Worm (Caenorhabditis elegans): ENCODE measurements around the gene ZK822.9.

Gene ZK822.9

ce11 chrIV:11878249-11878648, 37.5 kb upstream of the ZK822.9 start, which contains the start of gene cutl-27:
Gene cutl-27 (plus strand): TSS chrIV:11878549.
- TF ChIP-seq ama-1 (optimal IDR thresholded peaks at IDR 0.05) = no peak
- TF ChIP-seq ceh-82 (tag; optimal IDR thresholded peaks at IDR 0.05) = no peak
- TF ChIP-seq ceh-16 (tag; optimal IDR thresholded peaks at IDR 0.05) = no peak
- no peak for TF ChIP-seq pha-4 (tag; optimal IDR thresholded peaks at IDR 0.05)
- no peak for TF ChIP-seq elt-3 (tag; optimal IDR thresholded peaks at IDR 0.05)
- no peak for TF ChIP-seq nhr-237 (tag; optimal IDR thresholded peaks at IDR 0.05)
- no peak for TF ChIP-seq nhr-12 (tag; optimal IDR thresholded peaks at IDR 0.05)
- no peak for TF ChIP-seq ceh-9 (tag; optimal IDR thresholded peaks at IDR 0.05)
- TF ChIP-seq egl-27 (tag; optimal IDR thresholded peaks at IDR 0.05) = no peak
- TF ChIP-seq lin-39 (tag; optimal IDR thresholded peaks at IDR 0.05) = no peak
- no peak for TF ChIP-seq nhr-25 (tag; optimal IDR thresholded peaks at IDR 0.05)
- no peak for TF ChIP-seq ceh-28 (tag; optimal IDR thresholded peaks at IDR 0.05)
- no peak for TF ChIP-seq elt-1 (tag; optimal IDR thresholded peaks at IDR 0.05)
- no peak for TF ChIP-seq nhr-76 (tag; optimal IDR thresholded peaks at IDR 0.05)
- TF ChIP-seq zag-1 (tag; optimal IDR thresholded peaks at IDR 0.05) = no peak
- no peak for TF ChIP-seq nhr-67 (tag; optimal IDR thresholded peaks at IDR 0.05)
- no peak for TF ChIP-seq sea-2 (GFP tag; optimal IDR thresholded peaks at IDR 0.05)
- no peak for TF ChIP-seq aly-2 (tag; optimal IDR thresholded peaks at IDR 0.05)
- TF ChIP-seq skn-1 (tag; optimal IDR thresholded peaks at IDR 0.05) = no peak
- TF ChIP-seq R02D3.7 (tag; optimal IDR thresholded peaks at IDR 0.05) = no peak

DNA sequence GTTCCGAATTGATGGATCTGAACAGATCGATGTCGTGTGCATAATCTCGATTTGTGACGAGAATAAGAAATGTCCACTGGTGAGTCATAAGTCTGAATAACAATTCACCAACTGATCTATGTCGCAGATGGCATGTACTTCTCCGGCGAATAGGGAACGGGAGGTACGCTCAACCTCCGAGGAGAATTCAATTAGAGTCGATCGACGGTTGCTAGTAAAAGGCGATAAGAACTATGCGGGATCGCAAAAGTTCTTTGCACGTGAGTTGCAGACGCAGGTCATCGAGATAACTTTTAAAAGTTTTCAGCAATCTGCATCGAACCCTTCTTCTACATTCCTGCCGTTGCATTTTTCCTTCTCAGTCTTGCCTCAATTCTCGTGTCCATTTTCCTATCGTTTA, 33.2 kb upstream of the ZK822.9 start:
- no peak for TF ChIP-seq nhr-237 (tag; optimal IDR thresholded peaks at IDR 0.05)
- no peak for TF ChIP-seq tbx-2 (tag; optimal IDR thresholded peaks at IDR 0.05)
- TF ChIP-seq elt-1 (tag; optimal IDR thresholded peaks at IDR 0.05) = peak; percentile 77
- peak; percentile 71 for TF ChIP-seq nhr-23 (tag; optimal IDR thresholded peaks at IDR 0.05)
- TF ChIP-seq nhr-28 (tag; optimal IDR thresholded peaks at IDR 0.05) = no peak

DNA sequence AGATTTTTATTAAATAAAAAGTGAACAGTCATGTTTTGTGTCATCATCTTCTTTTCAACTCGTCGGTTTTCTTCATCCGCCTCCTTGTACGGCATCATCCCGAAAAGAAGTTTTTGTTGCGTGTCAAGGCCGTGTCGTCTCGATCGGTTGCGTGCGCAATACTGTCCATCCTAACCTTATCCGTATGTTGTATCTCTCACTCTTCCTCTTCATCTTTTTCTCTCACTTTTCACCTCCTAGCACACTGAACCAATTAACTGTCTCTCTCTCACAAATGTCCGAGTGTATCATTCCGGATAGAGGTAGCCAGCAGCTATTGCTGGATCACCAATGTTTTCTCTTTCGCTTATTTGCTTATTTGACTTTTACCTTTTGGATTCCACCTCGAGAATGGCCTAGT, 32.3 kb upstream of the ZK822.9 start:
- no peak for TF ChIP-seq ztf-11 (tag; optimal IDR thresholded peaks at IDR 0.05)
- TF ChIP-seq pha-4 (tag; optimal IDR thresholded peaks at IDR 0.05) = no peak
- no peak for TF ChIP-seq ceh-16 (tag; optimal IDR thresholded peaks at IDR 0.05)
- TF ChIP-seq elt-2 (tag; optimal IDR thresholded peaks at IDR 0.05) = no peak
- TF ChIP-seq ztf-4 (tag; optimal IDR thresholded peaks at IDR 0.05) = no peak
- TF ChIP-seq zag-1 (tag; optimal IDR thresholded peaks at IDR 0.05) = no peak
- TF ChIP-seq nfya-1 (tag; optimal IDR thresholded peaks at IDR 0.05; ENCODE audit: insufficient read depth) = no peak
- peak; percentile 44 for TF ChIP-seq nhr-25 (tag; optimal IDR thresholded peaks at IDR 0.05)
- TF ChIP-seq nhr-28 (tag; optimal IDR thresholded peaks at IDR 0.05) = no peak
- TF ChIP-seq mml-1 (tag; optimal IDR thresholded peaks at IDR 0.05) = no peak
- no peak for TF ChIP-seq ceh-28 (tag; optimal IDR thresholded peaks at IDR 0.05)
- peak; percentile 92 for TF ChIP-seq nhr-23 (tag; optimal IDR thresholded peaks at IDR 0.05)
- TF ChIP-seq nhr-43 (tag; optimal IDR thresholded peaks at IDR 0.05; ENCODE audit: poor library complexity, severe bottlenecking) = peak; percentile 45

DNA sequence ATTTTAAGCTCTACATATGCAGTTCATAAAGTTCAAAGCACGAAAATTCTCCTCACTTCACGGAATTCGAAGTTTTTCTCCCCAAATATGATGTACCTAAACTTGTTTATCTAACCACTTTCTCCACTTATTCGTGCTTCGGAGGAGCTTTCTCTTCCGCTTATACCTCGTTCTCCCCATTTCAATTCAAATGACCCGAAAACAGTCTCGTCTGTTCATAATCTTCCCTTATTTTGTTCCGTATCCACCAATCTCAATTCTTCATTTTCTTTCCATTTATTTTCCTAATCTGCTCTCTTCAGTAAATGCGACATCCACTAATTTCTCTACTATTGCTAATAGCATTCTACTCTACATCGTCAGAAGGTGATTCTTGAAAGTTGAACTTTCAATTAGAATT, 30.4 kb upstream of the ZK822.9 start, which contains the start of gene let-653:
let-653 (plus strand) TSS at position 301 of the 400 bp plus-strand sequence.
- TF ChIP-seq aly-2 (tag; optimal IDR thresholded peaks at IDR 0.05) (no peak), daf-12 (tag; optimal IDR thresholded peaks at IDR 0.05) (no peak), pha-4 (tag; optimal IDR thresholded peaks at IDR 0.05) (no peak), skn-1 (tag; optimal IDR thresholded peaks at IDR 0.05) (no peak), snpc-4 (tag; optimal IDR thresholded peaks at IDR 0.05) (no peak), hmg-11 (tag; optimal IDR thresholded peaks at IDR 0.05) (no peak), elt-1 (tag; optimal IDR thresholded peaks at IDR 0.05) (no peak), ZK546.5 (tag; optimal IDR thresholded peaks at IDR 0.05) (no peak), ztf-11 (tag; optimal IDR thresholded peaks at IDR 0.05) (no peak), nhr-43 (tag; optimal IDR thresholded peaks at IDR 0.05; ENCODE audit: poor library complexity, severe bottlenecking) (no peak), egl-27 (tag; optimal IDR thresholded peaks at IDR 0.05) (no peak), ztf-4 (tag; optimal IDR thresholded peaks at IDR 0.05) (no peak), nhr-23 (tag; optimal IDR thresholded peaks at IDR 0.05) (no peak), fos-1 (tag; optimal IDR thresholded peaks at IDR 0.05) (no peak), ceh-9 (tag; optimal IDR thresholded peaks at IDR 0.05) (no peak), sea-2 (GFP tag; optimal IDR thresholded peaks at IDR 0.05) (no peak), ceh-16 (tag; optimal IDR thresholded peaks at IDR 0.05) (no peak), lin-39 (tag; optimal IDR thresholded peaks at IDR 0.05) (no peak), R02D3.7 (tag; optimal IDR thresholded peaks at IDR 0.05) (no peak)

DNA sequence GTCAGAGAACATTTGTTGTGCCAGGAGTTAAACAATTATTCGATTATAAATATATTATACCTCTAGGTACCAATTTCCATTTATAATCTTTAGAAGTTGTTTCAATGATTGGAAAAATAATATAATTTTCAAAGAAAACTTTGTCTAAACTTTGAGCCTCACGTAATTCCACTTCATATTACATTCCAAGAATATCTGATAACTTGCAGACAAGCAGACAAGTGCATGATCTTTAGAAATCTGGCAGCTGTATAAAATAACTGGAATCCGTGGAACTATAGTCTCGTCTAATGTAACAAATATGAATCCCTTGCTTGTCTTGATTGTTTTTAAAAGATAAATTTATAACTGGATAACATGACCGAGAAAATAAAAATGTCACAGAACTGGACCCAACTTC, 23.2 kb upstream of the ZK822.9 start:
- TF ChIP-seq ZK546.5 (tag; optimal IDR thresholded peaks at IDR 0.05) (no peak), pha-4 (tag; optimal IDR thresholded peaks at IDR 0.05) (no peak), ceh-16 (tag; optimal IDR thresholded peaks at IDR 0.05) (no peak), lin-15B (tag; optimal IDR thresholded peaks at IDR 0.05) (no peak), fkh-2 (tag; optimal IDR thresholded peaks at IDR 0.05) (no peak)

All from whole organism, L3 larva.